Worm (Caenorhabditis elegans) whole organism, L3 larva: Measurements from ENCODE around the gene cpd-2.

Experiments
- R02D3.7 ChIP-seq: fragments of 150-350 bp; optimal IDR thresholded peaks from 2 replicates; lab custom pipeline; 2014; ENCODE audit warnings: missing biosample characterization, missing genetic modification characterization
- ZK546.5 ChIP-seq: sonication (generic microtip); optimal IDR thresholded peaks from 2 replicates; lab custom pipeline; 2017; ENCODE audit warnings: missing biosample characterization, missing genetic modification characterization
- ama-1 ChIP-seq: fragments of 150-350 bp; optimal IDR thresholded peaks from 2 replicates; lab custom pipeline; 2018
- ceh-16 ChIP-seq: sonication (generic microtip); optimal IDR thresholded peaks from 2 replicates; lab custom pipeline; 2017; ENCODE audit warnings: missing biosample characterization, missing genetic modification characterization
- ceh-82 ChIP-seq: fragments of 150-350 bp; optimal IDR thresholded peaks from 2 replicates; lab custom pipeline; 2014; ENCODE audit warnings: missing biosample characterization, missing genetic modification characterization
- egl-27 ChIP-seq: sonication (generic microtip); optimal IDR thresholded peaks from 4 replicates; lab custom pipeline; 2017; ENCODE audit warnings: missing biosample characterization, missing genetic modification reagents, missing genetic modification characterization
- egl-5 ChIP-seq: fragments of 150-350 bp; optimal IDR thresholded peaks from 2 replicates; lab custom pipeline; 2017; ENCODE audit warnings: missing biosample characterization, missing genetic modification reagents, missing genetic modification characterization, inconsistent platforms
- elt-2 ChIP-seq: sonication (generic microtip); optimal IDR thresholded peaks from 2 replicates; lab custom pipeline; 2016; ENCODE audit warnings: missing genetic modification reagents, mild to moderate bottlenecking, missing genetic modification characterization, missing compliant biosample characterization
- elt-3 ChIP-seq, 3 experiments: fragments of 150-350 bp in 1 of 3; sonication (generic microtip) in 2 of 3; optimal IDR thresholded peaks; 2 replicates in 2 of 3; 4 replicates in 1 of 3; lab custom pipeline; 2014 to 2017; ENCODE audit warnings: missing biosample characterization in 3 of 3, missing genetic modification characterization in 3 of 3
- fkh-10 ChIP-seq: sonication (generic microtip); optimal IDR thresholded peaks from 2 replicates; lab custom pipeline; 2017; ENCODE audit warnings: missing biosample characterization, missing genetic modification reagents, missing genetic modification characterization
- lin-39 ChIP-seq: fragments of 150-350 bp; optimal IDR thresholded peaks from 2 replicates; lab custom pipeline; 2018; ENCODE audit warnings: missing biosample characterization, missing genetic modification reagents, missing genetic modification characterization
- lsy-12 ChIP-seq: sonication (generic microtip); optimal IDR thresholded peaks from 2 replicates; lab custom pipeline; 2016; ENCODE audit warnings: mild to moderate bottlenecking, missing genetic modification characterization, missing compliant biosample characterization
- mml-1 ChIP-seq: fragments of 150-350 bp; sonication (generic microtip); optimal IDR thresholded peaks from 3 replicates; lab custom pipeline; 2014; ENCODE audit warnings: missing biosample characterization, missing genetic modification characterization
- nhr-11 ChIP-seq: fragments of 150-350 bp; optimal IDR thresholded peaks from 2 replicates; lab custom pipeline; 2014; ENCODE audit warnings: missing biosample characterization, missing genetic modification characterization
- nhr-25 ChIP-seq: sonication (generic microtip); optimal IDR thresholded peaks from 2 replicates; lab custom pipeline; 2017; ENCODE audit warnings: missing biosample characterization, missing genetic modification characterization
- nhr-28 ChIP-seq: fragments of 150-350 bp; optimal IDR thresholded peaks from 2 replicates; lab custom pipeline; 2014; ENCODE audit warnings: missing biosample characterization, missing genetic modification characterization
- nhr-43 ChIP-seq: sonication (generic microtip); optimal IDR thresholded peaks from 2 replicates; lab custom pipeline; 2016; ENCODE audit warnings: mild to moderate bottlenecking, missing genetic modification characterization, missing compliant biosample characterization; ENCODE audit not compliant: poor library complexity, severe bottlenecking
- nhr-76 ChIP-seq: fragments of 150-350 bp; sonication (generic microtip); optimal IDR thresholded peaks from 5 replicates; lab custom pipeline; 2014; ENCODE audit warnings: missing biosample characterization, missing genetic modification characterization
- pha-4 ChIP-seq: fragments of 150-350 bp; optimal IDR thresholded peaks from 2 replicates; lab custom pipeline; 2014; ENCODE audit warnings: missing biosample characterization, missing genetic modification reagents, missing genetic modification characterization
- sea-2 ChIP-seq: fragments of 150-350 bp; sonication (generic microtip); optimal IDR thresholded peaks from 4 replicates; lab custom pipeline; 2014; ENCODE audit warnings: missing biosample characterization, missing genetic modification reagents, missing genetic modification characterization
- snpc-4 ChIP-seq: fragments of 150-350 bp; optimal IDR thresholded peaks from 2 replicates; lab custom pipeline; 2014; ENCODE audit warnings: missing biosample characterization, missing genetic modification characterization
- ztf-11 ChIP-seq: fragments of 150-350 bp; optimal IDR thresholded peaks from 2 replicates; lab custom pipeline; 2014; ENCODE audit warnings: missing biosample characterization, missing genetic modification characterization

The cpd-2 gene

DNA sequence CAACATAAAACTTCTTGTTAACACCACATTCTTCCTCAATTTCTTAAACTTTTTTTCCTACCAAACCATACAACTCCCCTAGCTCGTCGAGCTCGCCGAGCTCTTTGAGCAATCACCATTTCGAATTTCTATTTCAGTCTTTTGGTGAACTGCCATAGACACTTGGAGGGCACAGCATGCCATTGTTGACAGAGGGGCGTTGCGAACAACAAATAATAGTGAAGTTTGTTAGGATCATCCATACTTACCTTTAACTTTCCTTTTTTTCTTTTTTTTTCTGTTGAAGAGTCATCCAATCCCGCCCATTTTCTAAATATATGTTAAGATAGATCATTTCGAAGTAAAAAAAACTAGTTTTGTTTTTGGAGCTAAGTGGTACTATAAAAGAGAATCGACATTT lies 32.4 kb downstream of the cpd-2 start, which contains the start of gene idpp-14:
idpp-14 (plus strand) TSS at position 324 of the 400 bp plus-strand sequence.
- no peak for TF ChIP-seq lin-39
- TF ChIP-seq pha-4 = peak; percentile 79

DNA sequence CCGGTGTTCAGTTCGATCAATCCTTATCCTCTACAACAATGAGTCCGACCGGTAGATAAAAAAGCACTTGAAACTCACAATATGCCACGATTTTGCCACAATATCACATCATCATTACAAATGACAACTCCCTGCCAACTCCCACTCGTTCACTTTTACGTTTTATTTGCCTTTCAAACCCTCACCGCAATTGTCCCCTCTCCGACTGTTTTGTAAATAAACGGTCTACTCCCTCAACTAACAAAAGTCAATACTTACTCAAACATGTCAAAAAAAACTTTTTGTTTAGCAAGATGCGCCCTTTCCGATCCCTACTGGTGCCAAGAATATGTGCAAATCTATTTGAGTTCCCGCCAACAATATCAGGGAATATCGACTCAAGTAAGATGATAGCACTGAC lies 35.4 kb downstream of the cpd-2 start, which contains the start of gene C30F2.2:
C30F2.2 (minus strand) TSS at position 122 of the 400 bp plus-strand sequence.
- TF ChIP-seq pha-4 (peak; percentile 99), egl-27 (tag; lab: Kevin White, UChicago) (no peak)

DNA sequence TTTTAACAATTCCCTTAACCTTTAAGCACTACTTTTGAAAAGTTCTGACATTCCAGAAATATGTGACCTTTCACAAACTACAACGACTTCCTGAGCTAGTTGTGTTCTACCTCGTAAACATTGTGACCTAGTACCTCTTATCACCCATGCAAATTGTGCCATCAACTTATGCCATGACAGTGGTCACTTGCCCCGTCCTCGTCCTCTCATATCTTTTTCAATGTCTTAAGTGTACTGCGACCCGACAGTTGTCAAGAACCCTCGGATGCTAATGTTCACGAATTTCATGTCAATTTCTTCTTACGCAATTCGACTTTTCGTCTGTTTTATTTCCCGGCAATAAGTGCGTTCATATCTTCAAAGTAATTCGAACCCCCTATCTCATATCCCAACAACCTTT lies 38.2 kb downstream of the cpd-2 start:
- TF ChIP-seq R02D3.7 (tag; lab: Kevin White, UChicago) = no peak
- peak; percentile 2 for TF ChIP-seq elt-2 (tag; lab: Kevin White, UChicago)
- TF ChIP-seq, all 47 proteins: peak for 1

DNA sequence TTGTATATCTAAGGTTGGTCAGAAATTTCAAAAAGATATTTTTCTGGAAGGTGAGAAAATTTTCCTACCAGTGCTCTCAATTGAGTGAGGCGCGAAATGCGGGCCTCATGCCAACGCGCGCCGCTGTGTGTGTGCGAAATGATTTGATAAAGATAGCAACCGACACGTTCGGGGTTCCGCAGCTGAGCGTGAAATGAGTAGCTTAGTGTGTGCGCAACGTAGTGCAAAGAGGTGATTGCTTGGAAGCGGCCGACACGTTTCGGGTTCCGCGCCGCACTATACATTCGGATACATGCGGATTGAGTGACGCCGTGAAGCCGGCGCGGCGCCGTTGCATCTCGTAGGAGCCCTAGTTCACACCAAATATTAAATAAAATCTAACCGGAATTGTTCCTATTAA lies 41.5 kb downstream of the cpd-2 start:
- TF ChIP-seq elt-3 (tag; optimal IDR thresholded peaks at IDR 0.05; lab: Kevin White, UChicago) = no peak
- peak; percentile 69 for TF ChIP-seq snpc-4 (tag; lab: Kevin White, UChicago)
- TF ChIP-seq pha-4 = no peak

DNA sequence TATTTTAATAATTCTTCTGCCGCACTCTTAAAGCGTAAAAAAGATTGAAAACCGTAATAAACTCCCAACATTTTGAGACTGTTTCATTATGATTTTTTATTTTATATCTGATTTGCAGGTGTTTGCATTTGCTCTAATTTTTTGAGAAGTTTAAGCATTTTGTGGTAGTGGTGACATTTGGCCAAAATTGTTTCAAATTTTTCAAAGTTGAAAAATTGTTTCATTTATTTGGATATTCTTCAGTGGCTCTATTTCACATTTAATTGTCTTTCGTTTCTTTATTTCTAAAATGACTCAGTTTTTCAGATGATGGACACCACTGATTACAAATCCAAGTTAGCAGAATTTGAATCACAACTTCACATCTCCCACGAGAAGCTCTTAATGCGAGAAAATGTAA lies 44.7 kb downstream of the cpd-2 start, which contains the start of gene C30F2.5:
C30F2.5 (plus strand) TSS at position 301 of the 400 bp plus-strand sequence.
- TF ChIP-seq nhr-25 = no peak
- TF ChIP-seq ztf-11 (tag; lab: Kevin White, UChicago) = no peak
- TF ChIP-seq fkh-10 (GFP tag; lab: Kevin White, UChicago) = no peak
- TF ChIP-seq lsy-12 (tag; lab: Kevin White, UChicago) = no peak
- no peak for TF ChIP-seq pha-4
- no peak for TF ChIP-seq elt-2 (tag; lab: Kevin White, UChicago)
- TF ChIP-seq nhr-28 = no peak
- no peak for TF ChIP-seq nhr-43
- TF ChIP-seq mml-1 (tag; lab: Kevin White, UChicago) = no peak
- TF ChIP-seq sea-2 (GFP tag; lab: Kevin White, UChicago) = no peak
- TF ChIP-seq ceh-82 (tag; lab: Kevin White, UChicago) = no peak
- TF ChIP-seq, all 47 proteins: peak for 0

DNA sequence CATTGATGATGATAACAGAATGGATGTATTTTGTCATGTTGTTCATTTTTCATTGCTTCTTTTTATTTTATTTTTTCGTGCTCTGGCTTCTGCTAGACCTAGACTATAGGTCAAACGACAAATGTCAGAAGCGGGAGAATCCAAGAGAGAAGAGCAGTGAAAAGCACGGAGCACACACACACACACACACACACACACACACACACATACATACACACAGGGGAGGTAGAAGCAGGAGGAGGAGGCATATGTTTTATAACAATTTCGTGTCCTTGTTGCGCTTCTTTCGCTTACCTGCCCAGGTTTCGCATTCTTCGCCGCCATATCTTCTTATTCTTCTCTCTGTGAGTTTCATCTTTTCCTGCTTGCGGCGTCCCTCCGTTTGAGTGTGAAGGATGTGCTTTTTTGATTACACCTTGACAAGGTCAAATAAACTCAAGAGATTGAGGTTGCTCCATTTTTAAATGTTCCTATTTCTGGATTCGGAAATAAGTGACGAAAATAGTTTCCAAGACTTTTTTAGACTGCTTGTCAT lies 48.5 kb downstream of the cpd-2 start:
- TF ChIP-seq nhr-11 (tag; lab: Kevin White, UChicago) (peak; percentile 2), ceh-16 (tag; lab: Kevin White, UChicago) (no peak), egl-5 (tag; lab: Kevin White, UChicago) (peak; percentile 11)

DNA sequence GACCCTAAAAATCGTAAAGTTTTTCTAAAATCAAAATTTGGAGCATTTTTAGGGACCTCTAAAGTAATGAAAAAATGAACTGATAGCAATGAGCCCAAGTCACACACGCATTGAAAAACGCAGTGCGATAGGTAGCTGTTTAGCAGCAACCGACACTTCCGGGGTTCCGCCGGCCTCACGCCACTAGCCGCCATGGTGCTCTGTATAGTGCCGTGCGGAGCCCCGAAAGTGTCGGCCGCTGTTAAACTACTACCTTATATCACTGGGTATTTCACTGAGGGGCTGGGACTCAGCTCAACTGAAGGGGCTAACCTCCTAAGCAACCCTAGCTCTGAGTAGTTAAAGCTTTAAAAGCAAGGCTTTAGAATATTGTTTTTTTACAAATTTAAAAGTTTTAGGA lies 49.6 kb downstream of the cpd-2 start:
- no peak for TF ChIP-seq ama-1 (lab: Kevin White, UChicago)
- no peak for TF ChIP-seq ZK546.5 (tag; lab: Kevin White, UChicago)
- TF ChIP-seq snpc-4 (tag; lab: Kevin White, UChicago) = no peak
- no peak for TF ChIP-seq nhr-76
- no peak for TF ChIP-seq ceh-82 (tag; lab: Kevin White, UChicago)
- no peak for TF ChIP-seq pha-4
- TF ChIP-seq, all 47 proteins: peak for 0

DNA sequence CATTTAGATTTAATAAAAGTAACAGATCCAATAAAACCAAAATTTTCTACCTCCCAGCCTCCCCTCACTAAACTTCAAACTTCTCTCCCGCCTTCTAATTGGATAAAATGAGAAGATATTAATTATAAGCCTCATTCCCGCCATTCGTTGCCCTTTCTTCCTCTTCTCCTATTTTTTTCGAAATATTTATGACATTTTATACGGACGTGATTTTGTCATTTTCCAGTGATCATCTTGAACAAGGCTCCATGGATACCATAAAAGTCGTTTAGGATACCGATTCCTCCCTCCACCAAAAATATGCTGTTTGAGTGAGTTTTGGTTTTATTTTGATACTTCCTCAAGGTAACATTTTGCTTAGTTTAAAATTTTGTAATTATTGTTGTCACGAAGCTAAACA lies 53.7 kb downstream of the cpd-2 start, which contains the start of gene ZK1073.2:
ZK1073.2 (plus strand) TSS at position 301 of the 400 bp plus-strand sequence.
- no peak for TF ChIP-seq mml-1 (tag; lab: Kevin White, UChicago)
